Worm (Caenorhabditis elegans) whole organism, young adult: Measurements from ENCODE around the gene Y53F4B.21.
A peak's percentile ranks its signal among the peaks of the same experiment; 100 is the strongest.

Experiments used
- B0035.1 ChIP-seq: sonication (generic microtip); optimal IDR thresholded peaks from 2 replicates; lab custom pipeline; 2016; ENCODE audit warnings: missing genetic modification characterization, mild to moderate bottlenecking, missing compliant biosample characterization, missing genotype, missing genetic modification reagents
- C17E4.6 ChIP-seq: fragments of 200-800 bp; sonication (Bioruptor generic); IDR thresholded peaks from 2 replicates; pipeline ENCODE4 v1.3.6; 2022; ENCODE audit warnings: missing genetic modification reagents, missing genetic modification characterization, missing compliant biosample characterization
- F10E7.11 ChIP-seq: sonication (generic microtip); optimal IDR thresholded peaks from 2 replicates; lab custom pipeline; 2017; ENCODE audit warnings: mild to moderate bottlenecking, missing genetic modification characterization, moderate library complexity, missing compliant biosample characterization
- F23B12.7 ChIP-seq: sonication (generic microtip); optimal IDR thresholded peaks from 2 replicates; lab custom pipeline; 2017; ENCODE audit warnings: missing genetic modification characterization, mild to moderate bottlenecking, missing compliant biosample characterization, antibody characterized with exemption, moderate library complexity; ENCODE audit not compliant: insufficient read depth
- F39B2.1 ChIP-seq: fragments of 200-800 bp; sonication (Bioruptor generic); IDR thresholded peaks from 2 replicates; pipeline ENCODE4 v1.3.6; 2022; ENCODE audit warnings: missing genetic modification reagents, missing genetic modification characterization, missing compliant biosample characterization
- F57C9.4 ChIP-seq: sonication (generic microtip); optimal IDR thresholded peaks from 2 replicates; lab custom pipeline; 2017; ENCODE audit warnings: mild to moderate bottlenecking, missing genetic modification characterization, missing compliant biosample characterization
- T26A5.8 ChIP-seq: sonication (generic microtip); optimal IDR thresholded peaks from 2 replicates; lab custom pipeline; 2016; ENCODE audit warnings: missing genetic modification characterization, missing compliant biosample characterization
- Y53G8AR.9 ChIP-seq: fragments of 200-800 bp; sonication (Bioruptor generic); conservative IDR thresholded peaks from 2 replicates; pipeline ENCODE4 v1.3.6; 2022; ENCODE audit warnings: missing genetic modification reagents, missing genetic modification characterization, missing compliant biosample characterization
- Y79H2A.3 ChIP-seq: fragments of 200-800 bp; sonication (Bioruptor generic); conservative IDR thresholded peaks from 2 replicates; pipeline ENCODE4 v1.3.6; 2022; ENCODE audit warnings: missing genetic modification reagents, missing genetic modification characterization, missing compliant biosample characterization
- athp-1 ChIP-seq: sonication (generic microtip); optimal IDR thresholded peaks from 2 replicates; lab custom pipeline; 2017; ENCODE audit warnings: mild to moderate bottlenecking, missing genetic modification characterization, missing compliant biosample characterization
- attf-3 ChIP-seq: fragments of 200-800 bp; sonication (Bioruptor generic); conservative IDR thresholded peaks from 2 replicates; pipeline ENCODE4 v1.3.6; 2022; ENCODE audit warnings: missing genetic modification reagents, missing genetic modification characterization, missing compliant biosample characterization
- attf-6 ChIP-seq: fragments of 200-800 bp; sonication (Bioruptor generic); IDR thresholded peaks from 2 replicates; pipeline ENCODE4 v1.3.6; 2022; ENCODE audit warnings: missing genetic modification reagents, missing genetic modification characterization, missing compliant biosample characterization
- bed-2 ChIP-seq: fragments of 200-800 bp; sonication (Bioruptor generic); IDR thresholded peaks from 2 replicates; pipeline ENCODE4 v1.3.6; 2022; ENCODE audit warnings: missing genetic modification reagents, missing genetic modification characterization, missing compliant biosample characterization
- cebp-1 ChIP-seq, 2 experiments: fragments of 200-800 bp in 1 of 2; sonication (Bioruptor generic) in 1 of 2; sonication (generic microtip) in 1 of 2; IDR thresholded peaks in 1 of 2; optimal IDR thresholded peaks in 1 of 2; 2 replicates each; pipeline versions ENCODE4 v1.3.6 to Lab custom; 2017 to 2022; ENCODE audit warnings: missing compliant biosample characterization in 2 of 2, missing genetic modification characterization in 2 of 2, mild to moderate bottlenecking in 1 of 2, missing genetic modification reagents in 1 of 2, moderate library complexity in 1 of 2
- ceh-79 ChIP-seq: sonication (generic microtip); optimal IDR thresholded peaks from 2 replicates; lab custom pipeline; 2017; ENCODE audit warnings: mild to moderate bottlenecking, missing genetic modification characterization, missing compliant biosample characterization
- dox-1 ChIP-seq: fragments of 200-800 bp; sonication (Bioruptor generic); IDR thresholded peaks from 2 replicates; pipeline ENCODE4 v1.3.6; 2022; ENCODE audit warnings: missing genetic modification reagents, missing genetic modification characterization, missing compliant biosample characterization
- dpl-1 ChIP-seq: fragments of 150-350 bp; optimal IDR thresholded peaks from 2 replicates; lab custom pipeline; 2014; ENCODE audit warnings: missing biosample characterization, missing genetic modification reagents, missing genetic modification characterization
- hlh-12 ChIP-seq: sonication (generic microtip); optimal IDR thresholded peaks from 2 replicates; lab custom pipeline; 2016; ENCODE audit warnings: missing genetic modification characterization, missing compliant biosample characterization
- hlh-26 ChIP-seq: fragments of 200-800 bp; sonication (Bioruptor generic); conservative IDR thresholded peaks from 2 replicates; pipeline ENCODE4 v1.3.6; 2022; ENCODE audit warnings: missing genetic modification reagents, missing genetic modification characterization, missing compliant biosample characterization
- hmg-1.2 ChIP-seq: fragments of 200-800 bp; sonication (Bioruptor generic); IDR thresholded peaks from 2 replicates; pipeline ENCODE4 v1.3.6; 2022; ENCODE audit warnings: missing genetic modification reagents, missing genetic modification characterization, missing compliant biosample characterization
- hsf-1 ChIP-seq: fragments of 200-800 bp; sonication (Bioruptor generic); IDR thresholded peaks from 2 replicates; pipeline ENCODE4 v1.3.6; 2022; ENCODE audit warnings: missing genetic modification reagents, missing genetic modification characterization, missing compliant biosample characterization
- lin-26 ChIP-seq: fragments of 200-800 bp; sonication (Bioruptor generic); IDR thresholded peaks from 2 replicates; pipeline ENCODE4 v1.3.6; 2022; ENCODE audit warnings: missing genetic modification reagents, missing genetic modification characterization, missing compliant biosample characterization
- lin-40 ChIP-seq: sonication (generic microtip); optimal IDR thresholded peaks from 2 replicates; lab custom pipeline; 2016; ENCODE audit warnings: missing genetic modification characterization, mild to moderate bottlenecking, missing compliant biosample characterization, missing genotype, missing genetic modification reagents
- madf-8 ChIP-seq: fragments of 200-800 bp; sonication (Bioruptor generic); conservative IDR thresholded peaks from 2 replicates; pipeline ENCODE4 v1.3.6; 2022; ENCODE audit warnings: missing genetic modification reagents, missing genetic modification characterization, missing compliant biosample characterization
- nfya-1 ChIP-seq: sonication (generic microtip); optimal IDR thresholded peaks from 2 replicates; lab custom pipeline; 2017; ENCODE audit warnings: antibody characterized with exemption, missing compliant biosample characterization, missing genetic modification characterization, borderline replicate concordance; ENCODE audit not compliant: insufficient read depth
- nhr-27 ChIP-seq: fragments of 200-800 bp; sonication (Bioruptor generic); optimal IDR thresholded peaks from 2 replicates; lab custom pipeline; 2018; ENCODE audit warnings: mild to moderate bottlenecking, missing genetic modification characterization, moderate library complexity, missing compliant biosample characterization
- nhr-80 ChIP-seq: sonication (generic microtip); optimal IDR thresholded peaks from 2 replicates; lab custom pipeline; 2016; ENCODE audit warnings: missing genetic modification characterization, missing compliant biosample characterization
- pha-4 ChIP-seq: fragments of 150-350 bp; sonication (generic microtip); optimal IDR thresholded peaks from 2 replicates; lab custom pipeline; 2014; ENCODE audit warnings: missing biosample characterization, missing genetic modification reagents, missing genetic modification characterization
- rcor-1 ChIP-seq: fragments of 200-800 bp; sonication (Bioruptor generic); IDR thresholded peaks from 2 replicates; pipeline ENCODE4 v1.3.6; 2022; ENCODE audit warnings: missing genetic modification reagents, missing genetic modification characterization, missing compliant biosample characterization
- rec-8 ChIP-seq, 2 experiments: sonication (generic microtip); optimal IDR thresholded peaks; 2 replicates each; lab custom pipeline; 2016; ENCODE audit warnings: mild to moderate bottlenecking in 2 of 2, missing genetic modification characterization in 2 of 2, missing genetic modification reagents in 2 of 2, missing genotype in 2 of 2, missing biosample characterization in 1 of 2, missing compliant biosample characterization in 1 of 2, moderate library complexity in 1 of 2
- repo-1 ChIP-seq: sonication (generic microtip); optimal IDR thresholded peaks from 2 replicates; lab custom pipeline; 2017; ENCODE audit warnings: mild to moderate bottlenecking, missing genetic modification characterization, missing compliant biosample characterization
- snpc-3.4 ChIP-seq: sonication (generic microtip); optimal IDR thresholded peaks from 2 replicates; lab custom pipeline; 2017; ENCODE audit warnings: missing genetic modification characterization, mild to moderate bottlenecking, missing compliant biosample characterization, antibody characterized with exemption, moderate library complexity, missing genotype, missing genetic modification reagents
- snpc-4 ChIP-seq, 5 experiments: fragments of 150-350 bp in 1 of 5; sonication (generic microtip) in 4 of 5; optimal IDR thresholded peaks; 2 replicates each; lab custom pipeline; 2014 to 2018; ENCODE audit warnings: missing genetic modification characterization in 5 of 5, missing biosample characterization in 3 of 5, antibody characterized with exemption in 2 of 5, mild to moderate bottlenecking in 2 of 5, missing compliant biosample characterization in 2 of 5, missing genotype in 2 of 5, moderate library complexity in 2 of 5, missing genetic modification reagents in 1 of 5
- tbx-9 ChIP-seq: sonication (generic microtip); optimal IDR thresholded peaks from 2 replicates; lab custom pipeline; 2016; ENCODE audit warnings: borderline replicate concordance, missing genetic modification characterization, inconsistent platforms, missing compliant biosample characterization
- unc-130 ChIP-seq: sonication (generic microtip); optimal IDR thresholded peaks from 2 replicates; lab custom pipeline; 2016; ENCODE audit warnings: missing genetic modification reagents, missing genetic modification characterization, missing compliant biosample characterization
- unc-62 ChIP-seq: fragments of 150-350 bp; optimal IDR thresholded peaks from 2 replicates; lab custom pipeline; 2014; ENCODE audit warnings: missing biosample characterization, missing genetic modification reagents, missing genetic modification characterization
- ztf-18 ChIP-seq: sonication (generic microtip); optimal IDR thresholded peaks from 2 replicates; lab custom pipeline; 2016; ENCODE audit warnings: missing genotype, mild to moderate bottlenecking, missing genetic modification characterization, missing compliant biosample characterization
- ztf-22 ChIP-seq: fragments of 200-800 bp; sonication (Bioruptor generic); optimal IDR thresholded peaks from 2 replicates; lab custom pipeline; 2018; ENCODE audit warnings: mild to moderate bottlenecking, missing genetic modification characterization, moderate library complexity, missing compliant biosample characterization
- ztf-25 ChIP-seq: fragments of 200-800 bp; sonication (Bioruptor generic); IDR thresholded peaks from 2 replicates; pipeline ENCODE4 v1.3.6; 2022; ENCODE audit warnings: missing genetic modification reagents, missing genetic modification characterization, missing compliant biosample characterization
- ztf-3 ChIP-seq: fragments of 200-800 bp; sonication (Bioruptor generic); optimal IDR thresholded peaks from 2 replicates; lab custom pipeline; 2018; ENCODE audit warnings: mild to moderate bottlenecking, missing genetic modification characterization, missing compliant biosample characterization
- ztf-6 ChIP-seq: fragments of 200-800 bp; sonication (Bioruptor generic); IDR thresholded peaks from 2 replicates; pipeline ENCODE4 v1.3.6; 2022; ENCODE audit warnings: missing genetic modification reagents, missing genetic modification characterization, missing compliant biosample characterization

Y53F4B.21 gene

ce11 chrII:15109844-15110243 lies 19.9 kb downstream of the Y53F4B.21 start, which contains the start of gene Y53F4B.39:
Gene Y53F4B.39, plus strand, starts transcription at chrII:15110144.
- no peak for TF ChIP-seq F57C9.4
- no peak for TF ChIP-seq Y53G8AR.9 (GFP tag; lab: Robert Waterston, UW)
- no peak for TF ChIP-seq dox-1 (GFP tag; lab: Robert Waterston, UW)
- TF ChIP-seq ztf-3 (GFP tag; lab: Kevin White, UChicago) = no peak
- no peak for TF ChIP-seq ztf-18 (tag; lab: Kevin White, UChicago)
- no peak for TF ChIP-seq ceh-79 (tag; lab: Kevin White, UChicago)
- TF ChIP-seq Y79H2A.3 = no peak
- TF ChIP-seq, all 124 proteins: peak for 0

ce11 chrII:15111352-15111751 lies 21.4 kb downstream of the Y53F4B.21 start:
- TF ChIP-seq attf-3 (GFP tag; lab: Robert Waterston, UW) (no peak), dox-1 (GFP tag; lab: Robert Waterston, UW) (0 out of 2 replicates have a peak, but pooled peaks have one; percentile 22), cebp-1 (GFP tag; IDR thresholded peaks at IDR 0.05; lab: Robert Waterston, UW) (no peak), cebp-1 (tag; optimal IDR thresholded peaks at IDR 0.05; lab: Kevin White, UChicago) (peak; percentile 36), attf-6 (no peak), nhr-80 (peak; percentile 64)
- TF ChIP-seq, all 124 proteins: peak for 3

- TF ChIP-seq ztf-22 (GFP tag; lab: Kevin White, UChicago) = no peak
- TF ChIP-seq athp-1 (tag; lab: Kevin White, UChicago) = no peak
- no peak for TF ChIP-seq unc-62
- TF ChIP-seq ztf-6 (GFP tag; lab: Robert Waterston, UW) = no peak
- no peak for TF ChIP-seq hlh-26 (GFP tag; lab: Robert Waterston, UW)
- no peak for TF ChIP-seq snpc-3.4
- no peak for TF ChIP-seq nhr-27 (tag; lab: Kevin White, UChicago)
- peak; percentile 37; the same call in 1 of the 2 replicates for TF ChIP-seq hmg-1.2 (GFP tag; lab: Robert Waterston, UW)
- no peak for TF ChIP-seq F10E7.11 (tag; lab: Kevin White, UChicago)
- no peak for TF ChIP-seq nfya-1 (tag; lab: Kevin White, UChicago)
- no peak for TF ChIP-seq B0035.1
- TF ChIP-seq F23B12.7 = peak; percentile 22
- no peak for TF ChIP-seq hlh-12
- TF ChIP-seq F57C9.4 = no peak
- peak; percentile 19 for TF ChIP-seq lin-40 (tag; lab: Kevin White, UChicago)
- TF ChIP-seq rcor-1 (GFP tag; lab: Robert Waterston, UW) = no peak
- TF ChIP-seq hsf-1 (GFP tag; lab: Robert Waterston, UW) = no peak
- no peak for TF ChIP-seq dpl-1 (GFP tag; lab: Kevin White, UChicago)
- TF ChIP-seq T26A5.8 (tag; lab: Kevin White, UChicago) = no peak
- TF ChIP-seq pha-4 (tag; lab: Kevin White, UChicago) = no peak
- TF ChIP-seq bed-2 = no peak
- TF ChIP-seq unc-130 (GFP tag; lab: Kevin White, UChicago) = no peak
- TF ChIP-seq attf-3 (GFP tag; lab: Robert Waterston, UW) = peak; percentile 84
- no peak for TF ChIP-seq rec-8 (tag; optimal IDR thresholded peaks at IDR 0.05; lab: Kevin White, UChicago)
- TF ChIP-seq repo-1 (tag; lab: Kevin White, UChicago) = no peak
- TF ChIP-seq C17E4.6 (GFP tag; lab: Robert Waterston, UW) = no peak
- peak; percentile 98 for TF ChIP-seq cebp-1 (GFP tag; IDR thresholded peaks at IDR 0.05; lab: Robert Waterston, UW)
- peak; percentile 99 for TF ChIP-seq cebp-1 (tag; optimal IDR thresholded peaks at IDR 0.05; lab: Kevin White, UChicago)
- no peak for TF ChIP-seq tbx-9 (tag; lab: Kevin White, UChicago)
- no peak for TF ChIP-seq madf-8 (GFP tag; lab: Robert Waterston, UW)
- no peak for TF ChIP-seq F39B2.1 (GFP tag; lab: Robert Waterston, UW)
- TF ChIP-seq lin-26 (GFP tag; lab: Robert Waterston, UW) = no peak
- TF ChIP-seq ztf-25 = no peak
- TF ChIP-seq snpc-4 (GFP tag; optimal IDR thresholded peaks at IDR 0.05; lab: Kevin White, UChicago) = no peak
- peak in 3 of 4 experiments; percentile 4 to 59 (median 10) for TF ChIP-seq snpc-4 (tag; optimal IDR thresholded peaks at IDR 0.05; lab: Kevin White, UChicago)
Measured at ce11 chrII:15119537-15120360, 29.8 kb downstream of the Y53F4B.21 start, which contains the start of gene arp-1. Gene arp-1, plus strand, starts transcription at chrII:15120301.
